Fruit fly (Drosophila melanogaster) whole organism, prepupa: Measurements from ENCODE around the gene hoka.

ENCODE experiments used
- CG10631 ChIP-seq: fragments of 200-800 bp; sonication (Bioruptor generic); optimal IDR thresholded peaks from 2 replicates; lab custom pipeline; 2016; ENCODE audit warnings: missing biosample characterization, missing genetic modification characterization
- CG11762 ChIP-seq: fragments of 200-800 bp; sonication (Bioruptor generic); optimal IDR thresholded peaks from 3 replicates; lab custom pipeline; 2016; ENCODE audit warnings: missing biosample characterization, missing genetic modification characterization; ENCODE audit not compliant: insufficient read depth
- CG11902 ChIP-seq: fragments of 200-800 bp; sonication (Bioruptor generic); optimal IDR thresholded peaks from 3 replicates; lab custom pipeline; 2016; ENCODE audit warnings: missing biosample characterization, missing genetic modification characterization
- CG15336 ChIP-seq: fragments of 200-800 bp; sonication (Bioruptor generic); IDR thresholded peaks from 2 replicates; pipeline ENCODE4 v1.3.6; 2022; ENCODE audit warnings: missing biosample characterization, missing genetic modification characterization
- CG16779 ChIP-seq: fragments of 200-800 bp; sonication (Bioruptor generic); optimal IDR thresholded peaks from 3 replicates; lab custom pipeline; 2017; ENCODE audit warnings: missing biosample characterization, mild to moderate bottlenecking, missing genetic modification characterization
- CG3032 ChIP-seq: fragments of 200-800 bp; optimal IDR thresholded peaks from 2 replicates; lab custom pipeline; 2019; ENCODE audit warnings: missing biosample characterization, mild to moderate bottlenecking, missing genetic modification characterization, moderate library complexity
- CG31627 ChIP-seq: fragments of 200-800 bp; sonication (Bioruptor generic); optimal IDR thresholded peaks from 3 replicates; lab custom pipeline; 2016; ENCODE audit warnings: missing biosample characterization, missing genetic modification characterization
- CG32006 ChIP-seq: fragments of 200-800 bp; sonication (Bioruptor generic); optimal IDR thresholded peaks from 3 replicates; lab custom pipeline; 2017; ENCODE audit warnings: missing biosample characterization, mild to moderate bottlenecking, missing genetic modification characterization
- CG4318 ChIP-seq: fragments of 200-800 bp; sonication (Bioruptor generic); optimal IDR thresholded peaks from 3 replicates; lab custom pipeline; 2017; ENCODE audit warnings: missing biosample characterization, mild to moderate bottlenecking, missing genetic modification characterization
- CG6792 ChIP-seq: fragments of 200-800 bp; sonication (Bioruptor generic); optimal IDR thresholded peaks from 3 replicates; lab custom pipeline; 2016; ENCODE audit warnings: missing biosample characterization, missing genetic modification characterization
- CG6808 ChIP-seq: fragments of 200-800 bp; sonication (Bioruptor generic); optimal IDR thresholded peaks from 3 replicates; lab custom pipeline; 2017; ENCODE audit warnings: missing biosample characterization, missing genetic modification characterization, mild to moderate bottlenecking, moderate library complexity, missing genetic modification reagents
- CG6854 ChIP-seq: fragments of 200-800 bp; sonication (Bioruptor generic); optimal IDR thresholded peaks from 2 replicates; lab custom pipeline; 2017; ENCODE audit warnings: missing biosample characterization, mild to moderate bottlenecking, missing genetic modification characterization
- CG8119 ChIP-seq: fragments of 200-800 bp; sonication (Bioruptor generic); IDR thresholded peaks from 3 replicates; pipeline ENCODE4 v1.3.6; 2022; ENCODE audit warnings: missing biosample characterization, missing genetic modification characterization
- CG8319 ChIP-seq: fragments of 200-800 bp; sonication (Bioruptor generic); optimal IDR thresholded peaks from 3 replicates; lab custom pipeline; 2016; ENCODE audit warnings: missing biosample characterization, missing genetic modification characterization
- CG9139 ChIP-seq: fragments of 200-800 bp; sonication (Bioruptor generic); optimal IDR thresholded peaks from 3 replicates; lab custom pipeline; 2017; ENCODE audit warnings: missing biosample characterization, mild to moderate bottlenecking, missing genetic modification characterization
- Eip78C ChIP-seq: fragments of 200-800 bp; sonication (Bioruptor generic); peaks from one replicate; lab custom pipeline; 2016; ENCODE audit warnings: missing biosample characterization, missing genetic modification characterization
- Eip93F ChIP-seq: fragments of 200-800 bp; sonication (Bioruptor generic); optimal IDR thresholded peaks from 2 replicates; lab custom pipeline; 2016; ENCODE audit warnings: missing biosample characterization, mild to moderate bottlenecking, missing genetic modification characterization
- Ets21C ChIP-seq: fragments of 200-800 bp; sonication (Bioruptor generic); optimal IDR thresholded peaks from 3 replicates; lab custom pipeline; 2016; ENCODE audit warnings: missing biosample characterization, missing genetic modification characterization
- Gug ChIP-seq: fragments of 200-800 bp; sonication (Bioruptor generic); IDR thresholded peaks from 2 replicates; pipeline ENCODE4 v1.3.6; 2022; ENCODE audit warnings: missing biosample characterization, missing genetic modification characterization
- Hr38 ChIP-seq: sonication (Bioruptor generic); optimal IDR thresholded peaks from 2 replicates; lab custom pipeline; 2016; ENCODE audit warnings: missing biosample characterization, missing genetic modification characterization
- Hr39 ChIP-seq: fragments of 200-800 bp; sonication (Bioruptor generic); optimal IDR thresholded peaks from 2 replicates; lab custom pipeline; 2016; ENCODE audit warnings: missing biosample characterization, missing genetic modification characterization
- Hr4 ChIP-seq: fragments of 200-800 bp; sonication (Bioruptor generic); optimal IDR thresholded peaks from 3 replicates; lab custom pipeline; 2016; ENCODE audit warnings: missing biosample characterization, missing genetic modification characterization
- Lpt ChIP-seq: fragments of 200-800 bp; sonication (Bioruptor generic); optimal IDR thresholded peaks from 3 replicates; lab custom pipeline; 2016; ENCODE audit warnings: missing biosample characterization, missing genetic modification characterization
- Met ChIP-seq: fragments of 200-800 bp; sonication (Bioruptor generic); optimal IDR thresholded peaks from 3 replicates; lab custom pipeline; 2016; ENCODE audit warnings: missing biosample characterization, missing genetic modification characterization
- OdsH ChIP-seq: fragments of 200-800 bp; sonication (Bioruptor generic); optimal IDR thresholded peaks from 3 replicates; lab custom pipeline; 2016; ENCODE audit warnings: missing biosample characterization, missing genetic modification characterization
- Smox ChIP-seq: fragments of 200-800 bp; sonication (Bioruptor generic); optimal IDR thresholded peaks from 3 replicates; lab custom pipeline; 2016; ENCODE audit warnings: missing biosample characterization, missing genetic modification characterization
- Sox15 ChIP-seq: fragments of 200-800 bp; sonication (Bioruptor generic); optimal IDR thresholded peaks from 3 replicates; lab custom pipeline; 2016; ENCODE audit warnings: missing biosample characterization, missing genetic modification characterization
- achi ChIP-seq: fragments of 200-800 bp; sonication (Bioruptor generic); optimal IDR thresholded peaks from 3 replicates; lab custom pipeline; 2016; ENCODE audit warnings: missing biosample characterization, missing genetic modification characterization
- cyc ChIP-seq: fragments of 200-800 bp; sonication (Bioruptor generic); optimal IDR thresholded peaks from 3 replicates; lab custom pipeline; 2016; ENCODE audit warnings: missing biosample characterization, missing genetic modification characterization
- lz ChIP-seq: fragments of 200-800 bp; sonication (Bioruptor generic); optimal IDR thresholded peaks from 3 replicates; lab custom pipeline; 2016; ENCODE audit warnings: missing biosample characterization, missing genetic modification characterization
- salr ChIP-seq, 2 experiments: fragments of 200-800 bp; sonication (Bioruptor generic); optimal IDR thresholded peaks; 3 replicates each; lab custom pipeline; 2016 to 2018; ENCODE audit warnings: missing biosample characterization in 2 of 2, missing genetic modification characterization in 2 of 2, mild to moderate bottlenecking in 1 of 2
- spab ChIP-seq: fragments of 200-800 bp; sonication (Bioruptor generic); optimal IDR thresholded peaks from 2 replicates; lab custom pipeline; 2017; ENCODE audit warnings: missing biosample characterization, mild to moderate bottlenecking, missing genetic modification characterization, missing genetic modification reagents
- svp ChIP-seq: fragments of 200-800 bp; sonication (Bioruptor generic); peaks from one replicate; lab custom pipeline; 2016; ENCODE audit warnings: missing biosample characterization, missing genetic modification characterization
- topi ChIP-seq: fragments of 200-800 bp; sonication (Bioruptor generic); optimal IDR thresholded peaks from 3 replicates; lab custom pipeline; 2016; ENCODE audit warnings: missing biosample characterization, missing genetic modification characterization

The hoka gene

DNA sequence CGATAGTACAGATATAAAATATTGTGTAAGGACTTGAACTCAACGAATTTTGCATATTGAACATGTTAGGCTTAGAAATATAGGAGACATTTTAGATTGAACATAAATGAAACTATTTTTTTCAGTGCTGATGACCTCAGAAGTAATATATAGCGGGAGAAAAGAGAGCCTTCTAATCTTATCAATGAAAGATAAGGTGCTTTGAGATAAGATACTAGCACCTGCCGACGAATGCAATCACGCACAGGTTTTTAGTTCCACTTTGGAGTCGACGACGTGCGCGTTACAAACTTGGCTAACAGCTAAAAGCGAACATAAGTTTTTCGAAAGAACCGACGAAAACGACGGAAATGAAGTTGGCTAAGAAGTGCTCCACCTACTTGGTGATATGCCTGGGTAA, at the start of gene hoka:
hoka (plus strand) TSS at position 254 of the 400 bp plus-strand sequence.
- no peak for TF ChIP-seq CG9139
- TF ChIP-seq CG8119: no peak
- TF ChIP-seq salr (GFP tag; optimal IDR thresholded peaks at IDR 0.05; lab: Kevin White, UChicago): no peak
- TF ChIP-seq Hr38 (GFP tag; lab: Kevin White, UChicago): no peak
- no peak for TF ChIP-seq spab
- no peak for TF ChIP-seq CG6854 (GFP tag; lab: Kevin White, UChicago)
- no peak for TF ChIP-seq Hr4 (GFP tag; lab: Kevin White, UChicago)
- TF ChIP-seq CG16779 (tag; lab: Kevin White, UChicago): no peak
- no peak for TF ChIP-seq Gug (GFP tag; lab: Robert Waterston, UW)
- no peak for TF ChIP-seq CG6808 (GFP tag; lab: Kevin White, UChicago)
- no peak for TF ChIP-seq Lpt (GFP tag; lab: Kevin White, UChicago)
- TF ChIP-seq CG11762: no peak

DNA sequence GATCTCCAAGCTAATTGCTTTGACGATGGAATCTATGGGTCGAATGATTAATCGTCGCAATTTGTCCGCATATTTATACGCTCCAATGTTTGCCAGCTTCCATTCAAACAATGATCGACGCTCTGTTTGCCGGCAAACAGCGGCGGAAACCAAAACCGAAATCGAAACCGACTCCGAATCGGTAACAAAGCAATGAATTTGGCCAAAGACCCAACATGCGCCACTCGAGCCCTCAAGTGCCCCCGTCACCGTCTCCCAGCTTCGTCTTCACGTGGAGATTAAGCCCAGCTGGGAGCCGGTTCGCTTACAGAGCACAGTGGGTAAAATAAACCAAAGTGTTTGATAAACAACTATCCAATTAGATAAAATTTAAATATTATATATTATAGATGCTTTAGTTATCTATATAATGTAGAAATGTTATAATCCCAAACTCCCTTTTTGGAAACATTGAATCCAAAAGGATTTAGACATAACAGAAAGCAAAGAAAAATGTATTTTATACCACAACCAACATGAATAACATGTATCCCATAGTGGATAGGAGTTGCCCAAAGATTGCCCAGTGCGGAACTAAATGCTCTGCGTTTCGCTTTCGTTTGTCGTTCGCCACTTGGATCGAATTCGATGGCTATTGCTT, 46.2 kb upstream of the hoka start, which contains the start of gene CG32237:
CG32237 (minus strand) TSS at position 51 of the 640 bp plus-strand sequence.
- TF ChIP-seq svp (GFP tag; lab: Kevin White, UChicago) (no peak), achi (GFP tag; lab: Kevin White, UChicago) (peak; percentile 13), OdsH (GFP tag; lab: Kevin White, UChicago) (peak; percentile 4), Eip78C (peak; percentile 19)

DNA sequence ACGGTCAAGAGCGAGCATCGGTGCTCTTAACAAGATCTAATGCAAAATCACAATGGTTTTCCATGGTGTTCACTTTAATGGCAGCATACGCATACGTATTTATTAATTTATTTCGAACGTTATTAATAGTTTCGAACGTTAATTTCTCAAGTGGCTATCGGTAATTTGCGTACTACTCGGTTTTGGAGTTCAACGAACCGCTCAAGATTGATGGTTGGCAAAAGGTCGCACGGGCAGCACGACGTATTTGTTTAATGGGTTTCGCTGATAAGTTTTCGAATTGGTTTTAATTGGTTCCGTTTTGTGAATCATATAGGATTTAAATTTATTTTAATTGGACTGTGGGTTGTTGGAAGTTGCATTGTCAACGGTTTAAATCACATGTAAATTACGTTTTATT, 45.6 kb upstream of the hoka start:
- TF ChIP-seq CG8319 (GFP tag; lab: Kevin White, UChicago) (no peak), svp (GFP tag; lab: Kevin White, UChicago) (peak; percentile 83)

DNA sequence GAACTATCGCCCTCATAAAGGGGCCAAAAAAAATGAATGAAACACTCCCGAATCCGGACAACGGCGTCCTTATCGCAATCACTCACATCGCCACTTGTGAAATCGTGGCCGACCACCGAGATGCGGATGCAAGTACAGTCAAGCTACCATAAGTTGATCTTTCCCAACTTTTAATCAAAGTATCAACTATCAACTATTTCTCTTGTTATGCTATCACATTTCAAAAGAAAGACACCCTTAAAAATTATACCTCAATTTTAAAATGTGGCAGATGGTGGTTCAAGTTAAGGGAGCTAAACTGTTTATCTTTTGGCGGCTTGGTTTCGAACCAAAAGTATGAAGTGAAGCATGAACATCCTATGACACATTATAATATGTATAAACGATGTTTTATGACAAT, 44.5 kb upstream of the hoka start:
- TF ChIP-seq CG3032 (tag; lab: Kevin White, UChicago): no peak
- no peak for TF ChIP-seq CG32006 (GFP tag; lab: Kevin White, UChicago)
- peak; percentile 12 for TF ChIP-seq lz (GFP tag; lab: Kevin White, UChicago)
- peak; percentile 93 for TF ChIP-seq svp (GFP tag; lab: Kevin White, UChicago)
- peak; percentile 25 for TF ChIP-seq topi (GFP tag; lab: Kevin White, UChicago)
- TF ChIP-seq CG11902 (GFP tag; lab: Kevin White, UChicago): no peak
- peak; percentile 37 for TF ChIP-seq Hr39
- peak; percentile 10 for TF ChIP-seq CG6792
- peak; percentile 19 for TF ChIP-seq cyc
- TF ChIP-seq CG31627: peak; percentile 17
- TF ChIP-seq CG10631 (GFP tag; lab: Kevin White, UChicago): no peak
- TF ChIP-seq Eip78C: peak; percentile 68
- TF ChIP-seq Smox (GFP tag; lab: Kevin White, UChicago): peak; percentile 13
- TF ChIP-seq Met (GFP tag; lab: Kevin White, UChicago): peak; percentile 0

DNA sequence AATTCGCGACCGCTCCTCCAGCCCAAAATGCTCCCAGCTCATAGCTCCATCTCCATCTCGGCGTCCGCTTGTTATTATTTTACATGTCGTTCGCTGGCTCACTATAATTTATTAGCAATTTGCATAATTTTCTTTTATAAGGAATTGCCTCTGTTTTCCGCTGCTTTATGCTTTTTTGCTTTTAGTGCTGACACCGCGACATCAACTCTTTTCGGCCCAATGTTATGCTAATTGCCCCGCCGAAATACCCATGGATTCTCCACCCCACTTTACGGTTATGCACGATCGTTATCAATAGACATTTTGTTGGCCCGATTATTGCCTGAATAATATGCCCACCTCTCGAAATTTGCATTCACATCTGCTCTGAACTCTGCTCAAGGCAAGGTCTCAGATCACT, 43.5 kb upstream of the hoka start:
- TF ChIP-seq cyc (no peak), CG8319 (GFP tag; lab: Kevin White, UChicago) (no peak), Eip93F (GFP tag; lab: Kevin White, UChicago) (no peak), CG4318 (GFP tag; lab: Kevin White, UChicago) (no peak), Sox15 (GFP tag; lab: Kevin White, UChicago) (no peak), Lpt (GFP tag; lab: Kevin White, UChicago) (no peak), Met (GFP tag; lab: Kevin White, UChicago) (no peak), CG15336 (GFP tag; lab: Robert Waterston, UW) (no peak), Hr4 (GFP tag; lab: Kevin White, UChicago) (no peak), Smox (GFP tag; lab: Kevin White, UChicago) (no peak), Ets21C (GFP tag; lab: Kevin White, UChicago) (no peak)
